Fruit fly (Drosophila melanogaster) whole organism, prepupa: ENCODE results near the gene Naxe.
A peak's percentile ranks its signal among the peaks of the same experiment; 100 is the strongest.

Experiments used
- Blimp-1 ChIP-seq: fragments of 200-800 bp; sonication (Bioruptor generic); optimal IDR thresholded peaks from 3 replicates; lab custom pipeline; 2017; ENCODE audit warnings: missing biosample characterization, missing genetic modification characterization, mild to moderate bottlenecking, moderate library complexity, missing genetic modification reagents
- CG10669 ChIP-seq: fragments of 200-800 bp; sonication (Bioruptor generic); optimal IDR thresholded peaks from 3 replicates; lab custom pipeline; 2018; ENCODE audit warnings: missing biosample characterization, mild to moderate bottlenecking, missing genetic modification characterization, moderate library complexity
- CG11294 ChIP-seq: fragments of 200-800 bp; sonication (Bioruptor generic); IDR thresholded peaks from 2 replicates; pipeline ENCODE4 v1.3.6; 2022; ENCODE audit warnings: missing biosample characterization, missing genetic modification characterization
- CG15336 ChIP-seq: fragments of 200-800 bp; sonication (Bioruptor generic); IDR thresholded peaks from 2 replicates; pipeline ENCODE4 v1.3.6; 2022; ENCODE audit warnings: missing biosample characterization, missing genetic modification characterization
- CG31627 ChIP-seq: fragments of 200-800 bp; sonication (Bioruptor generic); optimal IDR thresholded peaks from 3 replicates; lab custom pipeline; 2016; ENCODE audit warnings: missing biosample characterization, missing genetic modification characterization
- CG32006 ChIP-seq: fragments of 200-800 bp; sonication (Bioruptor generic); optimal IDR thresholded peaks from 3 replicates; lab custom pipeline; 2017; ENCODE audit warnings: missing biosample characterization, mild to moderate bottlenecking, missing genetic modification characterization
- CG3919 ChIP-seq: fragments of 200-800 bp; sonication (Bioruptor generic); optimal IDR thresholded peaks from 3 replicates; lab custom pipeline; 2016; ENCODE audit warnings: missing biosample characterization, missing genetic modification characterization
- CG6163 ChIP-seq: fragments of 200-800 bp; sonication (Bioruptor generic); IDR thresholded peaks from 3 replicates; pipeline ENCODE4 v1.3.6; 2022; ENCODE audit warnings: missing biosample characterization, missing genetic modification characterization
- CG6792 ChIP-seq: fragments of 200-800 bp; sonication (Bioruptor generic); optimal IDR thresholded peaks from 3 replicates; lab custom pipeline; 2016; ENCODE audit warnings: missing biosample characterization, missing genetic modification characterization
- CG6808 ChIP-seq: fragments of 200-800 bp; sonication (Bioruptor generic); optimal IDR thresholded peaks from 3 replicates; lab custom pipeline; 2017; ENCODE audit warnings: missing biosample characterization, missing genetic modification characterization, mild to moderate bottlenecking, moderate library complexity, missing genetic modification reagents
- CG6854 ChIP-seq: fragments of 200-800 bp; sonication (Bioruptor generic); optimal IDR thresholded peaks from 2 replicates; lab custom pipeline; 2017; ENCODE audit warnings: missing biosample characterization, mild to moderate bottlenecking, missing genetic modification characterization
- CG8119 ChIP-seq: fragments of 200-800 bp; sonication (Bioruptor generic); IDR thresholded peaks from 3 replicates; pipeline ENCODE4 v1.3.6; 2022; ENCODE audit warnings: missing biosample characterization, missing genetic modification characterization
- CG8319 ChIP-seq: fragments of 200-800 bp; sonication (Bioruptor generic); optimal IDR thresholded peaks from 3 replicates; lab custom pipeline; 2016; ENCODE audit warnings: missing biosample characterization, missing genetic modification characterization
- CG8632 ChIP-seq: fragments of 200-800 bp; sonication (Bioruptor generic); optimal IDR thresholded peaks from 3 replicates; lab custom pipeline; 2016; ENCODE audit warnings: missing biosample characterization, missing genetic modification characterization
- CG9139 ChIP-seq: fragments of 200-800 bp; sonication (Bioruptor generic); optimal IDR thresholded peaks from 3 replicates; lab custom pipeline; 2017; ENCODE audit warnings: missing biosample characterization, mild to moderate bottlenecking, missing genetic modification characterization
- Eip75B ChIP-seq: fragments of 200-800 bp; sonication (Bioruptor generic); optimal IDR thresholded peaks from 3 replicates; lab custom pipeline; 2016; ENCODE audit warnings: missing biosample characterization, missing genetic modification characterization
- Eip78C ChIP-seq: fragments of 200-800 bp; sonication (Bioruptor generic); peaks from one replicate; lab custom pipeline; 2016; ENCODE audit warnings: missing biosample characterization, missing genetic modification characterization
- Ets21C ChIP-seq: fragments of 200-800 bp; sonication (Bioruptor generic); optimal IDR thresholded peaks from 3 replicates; lab custom pipeline; 2016; ENCODE audit warnings: missing biosample characterization, missing genetic modification characterization
- Hr4 ChIP-seq: fragments of 200-800 bp; sonication (Bioruptor generic); optimal IDR thresholded peaks from 3 replicates; lab custom pipeline; 2016; ENCODE audit warnings: missing biosample characterization, missing genetic modification characterization
- Met ChIP-seq: fragments of 200-800 bp; sonication (Bioruptor generic); optimal IDR thresholded peaks from 3 replicates; lab custom pipeline; 2016; ENCODE audit warnings: missing biosample characterization, missing genetic modification characterization
- Sox15 ChIP-seq: fragments of 200-800 bp; sonication (Bioruptor generic); optimal IDR thresholded peaks from 3 replicates; lab custom pipeline; 2016; ENCODE audit warnings: missing biosample characterization, missing genetic modification characterization
- acj6 ChIP-seq: fragments of 200-800 bp; sonication (Bioruptor generic); optimal IDR thresholded peaks from 3 replicates; lab custom pipeline; 2016; ENCODE audit warnings: missing biosample characterization, missing genetic modification characterization
- cyc ChIP-seq: fragments of 200-800 bp; sonication (Bioruptor generic); optimal IDR thresholded peaks from 3 replicates; lab custom pipeline; 2016; ENCODE audit warnings: missing biosample characterization, missing genetic modification characterization
- eg ChIP-seq: fragments of 200-800 bp; sonication (Bioruptor generic); IDR thresholded peaks from 3 replicates; pipeline ENCODE4 v1.3.6; 2022; ENCODE audit warnings: missing biosample characterization, missing genetic modification characterization
- esn ChIP-seq: fragments of 200-800 bp; sonication (Bioruptor generic); optimal IDR thresholded peaks from 2 replicates; lab custom pipeline; 2016; ENCODE audit warnings: missing biosample characterization, mild to moderate bottlenecking, missing genetic modification characterization, moderate library complexity
- net ChIP-seq: fragments of 200-800 bp; sonication (Bioruptor generic); optimal IDR thresholded peaks from 3 replicates; lab custom pipeline; 2016; ENCODE audit warnings: missing biosample characterization, missing genetic modification characterization
- spab ChIP-seq: fragments of 200-800 bp; sonication (Bioruptor generic); optimal IDR thresholded peaks from 2 replicates; lab custom pipeline; 2017; ENCODE audit warnings: missing biosample characterization, mild to moderate bottlenecking, missing genetic modification characterization, missing genetic modification reagents
- ss ChIP-seq, 2 experiments: fragments of 200-800 bp; sonication (Bioruptor generic); optimal IDR thresholded peaks; 2 replicates in 1 of 2; 3 replicates in 1 of 2; lab custom pipeline; 2017 to 2018; ENCODE audit warnings: mild to moderate bottlenecking in 2 of 2, missing biosample characterization in 2 of 2, missing genetic modification characterization in 2 of 2, moderate library complexity in 1 of 2
- svp ChIP-seq: fragments of 200-800 bp; sonication (Bioruptor generic); peaks from one replicate; lab custom pipeline; 2016; ENCODE audit warnings: missing biosample characterization, missing genetic modification characterization
- vri ChIP-seq: fragments of 200-800 bp; sonication (Bioruptor generic); optimal IDR thresholded peaks from 3 replicates; lab custom pipeline; 2016; ENCODE audit warnings: missing biosample characterization, mild to moderate bottlenecking, missing genetic modification characterization

Naxe gene

DNA sequence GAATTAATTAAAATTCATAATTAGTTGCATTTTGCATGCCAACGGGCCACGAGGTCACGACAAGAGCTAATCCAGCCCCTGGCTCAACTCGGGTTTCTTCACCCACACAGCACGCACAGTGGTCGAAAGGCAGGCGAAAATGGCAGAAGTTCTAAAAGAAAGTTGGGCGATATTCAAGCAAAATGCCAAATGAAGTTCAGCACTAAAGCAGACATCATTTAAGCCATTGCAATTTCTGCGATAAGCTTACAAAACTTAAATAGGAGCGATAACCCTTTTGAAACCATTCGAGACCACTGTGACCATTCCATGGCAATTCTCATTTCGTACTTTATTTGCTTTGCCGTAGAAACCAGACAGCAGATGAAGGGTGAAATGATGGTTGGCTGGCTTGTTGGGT, 18.4 kb downstream of the Naxe start (continued):
- TF ChIP-seq acj6 (GFP tag; lab: Kevin White, UChicago) (peak; percentile 68), CG31627 (GFP tag; lab: Kevin White, UChicago) (peak; percentile 59), CG8632 (GFP tag; lab: Kevin White, UChicago) (peak; percentile 55), net (peak; percentile 57), esn (GFP tag; lab: Kevin White, UChicago) (peak; percentile 62), Eip78C (GFP tag; lab: Kevin White, UChicago) (peak; percentile 80), CG3919 (GFP tag; lab: Kevin White, UChicago) (peak; percentile 64), CG6808 (GFP tag; lab: Kevin White, UChicago) (peak; percentile 31), vri (GFP tag; lab: Kevin White, UChicago) (peak; percentile 41), Eip75B (GFP tag; lab: Kevin White, UChicago) (peak; percentile 56), Hr4 (peak; percentile 42), Met (peak; percentile 60), CG10669 (GFP tag; lab: Kevin White, UChicago) (peak; percentile 70), cyc (peak; percentile 52), CG8319 (GFP tag; lab: Kevin White, UChicago) (peak; percentile 22), ss (GFP tag; optimal IDR thresholded peaks at IDR 0.05; lab: Kevin White, UChicago) (peak; percentile 7 to 37), eg (GFP tag; lab: Robert Waterston, UW) (peak; percentile 58; the same call in 1 of the 3 replicates), Ets21C (GFP tag; lab: Kevin White, UChicago) (peak; percentile 47)
- TF ChIP-seq, all 60 proteins: peak for 52

DNA sequence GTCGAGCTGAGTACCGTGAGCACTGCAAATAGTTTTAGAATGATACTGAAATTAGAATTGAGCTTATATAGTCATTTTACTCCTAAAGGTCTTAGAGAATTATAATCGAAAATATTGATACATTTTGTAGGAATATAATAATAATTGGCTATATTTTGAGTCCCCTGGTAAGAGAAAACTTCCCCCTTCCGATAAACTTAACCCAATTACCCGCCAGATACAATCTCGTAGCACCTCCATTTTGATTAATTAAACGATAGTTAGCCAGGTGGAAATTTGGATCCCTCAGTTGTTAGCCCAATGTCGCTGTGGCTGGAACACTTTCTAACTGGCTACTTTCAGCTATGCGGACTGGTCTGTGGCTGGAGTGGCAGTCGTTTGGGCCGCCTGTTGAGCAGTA, 24.6 kb downstream of the Naxe start, which contains the start of gene Gr9a:
TSS of gene Gr9a (plus strand) at position 301 of the 400 bp plus-strand sequence.
- TF ChIP-seq CG3919 (GFP tag; lab: Kevin White, UChicago): no peak

DNA sequence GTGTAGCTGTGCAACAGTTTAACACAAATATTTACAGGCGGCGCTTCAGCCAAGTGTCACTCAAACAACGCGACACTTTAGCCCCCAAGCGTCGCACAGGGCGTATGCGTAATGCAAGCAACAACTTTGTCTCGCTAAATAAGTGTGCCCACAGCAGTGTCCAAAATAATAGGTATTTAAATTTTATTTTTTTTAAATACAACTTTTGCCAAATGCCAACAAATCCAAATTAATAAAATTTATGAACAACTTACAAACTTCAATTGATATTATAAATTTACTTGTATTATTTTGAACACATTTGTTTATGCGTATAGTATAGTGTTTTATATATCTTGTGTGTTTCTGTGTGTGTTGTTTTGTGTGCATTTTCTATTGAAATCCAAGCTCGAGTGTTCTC, 28.0 kb downstream of the Naxe start:
- TF ChIP-seq CG15336 (GFP tag; lab: Robert Waterston, UW) (peak; percentile 46; the same call in 1 of the 2 replicates), svp (GFP tag; lab: Kevin White, UChicago) (no peak), Blimp-1 (GFP tag; lab: Kevin White, UChicago) (no peak), Eip78C (GFP tag; lab: Kevin White, UChicago) (peak; percentile 25), CG8119 (GFP tag; lab: Robert Waterston, UW) (0 out of 3 replicates have a peak, but pooled peaks have one; percentile 29), eg (GFP tag; lab: Robert Waterston, UW) (peak; percentile 67), CG6163 (peak; percentile 21; the same call in 1 of the 3 replicates), acj6 (GFP tag; lab: Kevin White, UChicago) (no peak), Met (no peak)

DNA sequence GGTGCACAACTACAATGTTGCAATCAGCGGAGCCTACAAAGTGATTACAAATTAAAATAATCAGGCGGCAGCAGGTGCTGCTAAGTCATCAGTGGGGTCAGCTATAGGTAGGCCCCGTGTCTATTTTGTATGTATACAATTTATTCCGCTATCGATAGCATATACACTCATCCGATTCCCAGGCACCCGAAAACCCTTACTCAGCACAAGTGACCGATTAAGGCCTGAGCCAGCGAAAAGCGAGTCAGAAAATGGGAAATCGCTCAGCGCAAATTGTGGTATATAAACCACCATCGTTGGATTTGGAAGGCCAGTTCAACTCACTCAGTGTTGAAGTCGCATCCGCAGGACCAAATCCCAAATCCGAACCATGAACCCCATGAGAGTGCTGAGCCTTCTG, 32.4 kb downstream of the Naxe start, which contains the start of gene Yp1:
TSS of gene Yp1 (plus strand) at position 265 of the 400 bp plus-strand sequence.
- no peak for TF ChIP-seq CG6854 (GFP tag; lab: Kevin White, UChicago)
- TF ChIP-seq, all 60 proteins: peak for 0

DNA sequence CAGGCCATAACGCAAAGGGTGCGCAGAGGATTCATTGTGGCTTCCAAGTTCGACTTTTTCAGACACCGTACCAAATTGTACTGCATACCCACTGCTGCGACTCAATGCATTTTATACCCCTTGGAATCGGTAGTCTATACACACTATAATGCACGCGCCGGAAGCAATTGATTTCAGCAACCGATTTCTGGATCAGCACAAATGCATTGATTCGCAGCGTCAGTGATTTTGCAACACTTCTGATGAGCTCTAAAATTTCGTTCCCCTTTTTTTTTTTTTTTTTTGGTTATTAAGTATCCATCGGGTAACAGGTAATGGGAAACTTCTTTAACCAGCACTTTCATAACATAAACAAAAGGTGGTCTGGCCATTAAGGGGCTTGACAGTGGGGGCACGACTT, 33.4 kb downstream of the Naxe start, which contains the start of gene Yp2:
TSS of gene Yp2 (minus strand) at position 88 of the 400 bp plus-strand sequence.
- TF ChIP-seq CG6792 (GFP tag; lab: Kevin White, UChicago) (no peak), net (no peak), CG9139 (no peak)

DNA sequence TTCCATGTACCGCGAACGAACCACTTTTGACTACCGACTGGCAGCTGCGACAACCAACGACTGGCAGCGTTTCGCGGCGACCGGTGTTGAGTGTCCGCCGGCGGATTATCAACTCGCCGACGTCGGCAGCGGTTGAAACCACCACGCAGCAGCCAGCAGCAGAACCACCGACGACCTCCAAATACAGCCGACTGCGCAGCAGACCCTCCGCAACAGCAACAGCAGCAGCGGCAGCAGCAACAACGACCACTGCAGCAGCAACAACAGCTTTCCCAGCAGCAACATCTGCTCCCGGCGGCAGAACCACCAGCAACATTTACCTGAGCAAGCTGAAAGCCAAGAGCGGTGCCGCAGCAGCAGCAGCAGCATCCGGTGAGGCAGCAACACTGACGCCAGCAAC, 38.0 kb downstream of the Naxe start:
- TF ChIP-seq vri (GFP tag; lab: Kevin White, UChicago) (peak; percentile 21), CG3919 (GFP tag; lab: Kevin White, UChicago) (peak; percentile 15), svp (GFP tag; lab: Kevin White, UChicago) (peak; percentile 41), Sox15 (GFP tag; lab: Kevin White, UChicago) (no peak)

DNA sequence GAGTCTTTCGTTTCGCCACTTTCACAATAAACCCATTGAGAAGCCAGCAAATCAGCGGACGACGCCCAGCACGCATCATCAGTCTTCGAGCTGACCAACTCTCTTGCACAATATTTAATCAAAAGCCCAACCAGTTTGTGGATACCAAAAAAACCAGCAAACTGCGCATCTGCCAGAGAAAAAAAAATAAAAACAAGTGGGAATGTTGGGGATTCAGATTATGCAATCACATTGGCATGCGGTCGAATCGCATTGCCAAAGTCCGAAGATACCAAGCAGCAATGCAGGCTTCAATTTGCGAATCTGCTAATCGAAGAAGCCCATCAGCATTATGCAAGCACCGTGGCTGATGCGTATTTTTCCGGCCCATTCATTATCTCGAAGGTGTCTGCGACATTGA, 39.2 kb downstream of the Naxe start:
- TF ChIP-seq CG8119 (GFP tag; lab: Robert Waterston, UW) (0 out of 3 replicates have a peak, but pooled peaks have one; percentile 14), vri (GFP tag; lab: Kevin White, UChicago) (peak; percentile 86), spab (no peak), CG32006 (no peak), Blimp-1 (GFP tag; lab: Kevin White, UChicago) (peak; percentile 49), CG11294 (GFP tag; lab: Robert Waterston, UW) (no peak)
